Fruit fly (Drosophila melanogaster) whole organism, embryonic: ENCODE measurements around the gene Zif.
A peak's percentile ranks its signal among the peaks of the same experiment; 100 is the strongest.

ENCODE experiments used
- Aef1 ChIP-seq: fragments of 200-800 bp; sonication (Bioruptor generic); IDR thresholded peaks from 3 replicates; pipeline ENCODE4 v1.3.6; 2022; ENCODE audit warnings: missing biosample characterization, missing genetic modification characterization
- CG10267 ChIP-seq: fragments of 200-800 bp; sonication (Bioruptor generic); optimal IDR thresholded peaks from 2 replicates; lab custom pipeline; 2018; ENCODE audit warnings: missing biosample characterization, mild to moderate bottlenecking, missing genetic modification characterization, moderate library complexity
- CG12071 ChIP-seq: fragments of 200-800 bp; sonication (Bioruptor generic); optimal IDR thresholded peaks from 3 replicates; lab custom pipeline; 2018; ENCODE audit warnings: missing biosample characterization, mild to moderate bottlenecking, missing genetic modification characterization
- CG12219 ChIP-seq: fragments of 200-800 bp; sonication (Bioruptor generic); optimal IDR thresholded peaks from 3 replicates; lab custom pipeline; 2018; ENCODE audit warnings: missing biosample characterization, mild to moderate bottlenecking, missing genetic modification characterization
- CG17829 ChIP-seq: fragments of 200-800 bp; optimal IDR thresholded peaks from 2 replicates; lab custom pipeline; 2019; ENCODE audit warnings: missing biosample characterization, mild to moderate bottlenecking, missing genetic modification characterization, moderate library complexity
- CG18599 ChIP-seq: fragments of 200-800 bp; sonication (Bioruptor generic); optimal IDR thresholded peaks from 3 replicates; lab custom pipeline; 2017; ENCODE audit warnings: missing biosample characterization, missing genetic modification characterization, mild to moderate bottlenecking, moderate library complexity, missing genetic modification reagents
- CG32767 ChIP-seq: fragments of 200-800 bp; sonication (Bioruptor generic); IDR thresholded peaks from 2 replicates; pipeline ENCODE4 v1.3.6; 2022; ENCODE audit warnings: missing biosample characterization, missing genetic modification characterization
- CG3726 ChIP-seq: fragments of 200-800 bp; sonication (Bioruptor generic); IDR thresholded peaks from 3 replicates; pipeline ENCODE4, ENCODE4 v1.3.6; 2022; ENCODE audit warnings: missing biosample characterization, missing genetic modification characterization
- CG4282 ChIP-seq: fragments of 200-800 bp; sonication (Bioruptor generic); optimal IDR thresholded peaks from 2 replicates; lab custom pipeline; 2016; ENCODE audit warnings: missing biosample characterization, missing genetic modification characterization
- CG6654 ChIP-seq: fragments of 200-800 bp; sonication (Bioruptor generic); optimal IDR thresholded peaks from 2 replicates; lab custom pipeline; 2017; ENCODE audit warnings: missing biosample characterization, mild to moderate bottlenecking, missing genetic modification characterization
- CG6813 ChIP-seq: fragments of 200-800 bp; sonication (Bioruptor generic); optimal IDR thresholded peaks from 2 replicates; lab custom pipeline; 2017; ENCODE audit warnings: missing biosample characterization, missing genetic modification characterization, mild to moderate bottlenecking, moderate library complexity, missing genetic modification reagents
- CG7271 ChIP-seq: fragments of 200-800 bp; sonication (Bioruptor generic); optimal IDR thresholded peaks from 2 replicates; lab custom pipeline; 2018; ENCODE audit warnings: missing biosample characterization, mild to moderate bottlenecking, missing genetic modification characterization, moderate library complexity
- CG7372 ChIP-seq: fragments of 200-800 bp; sonication (Bioruptor generic); IDR thresholded peaks from 2 replicates; pipeline ENCODE4 v1.3.6; 2022; ENCODE audit warnings: missing biosample characterization, missing genetic modification characterization
- CG8359 ChIP-seq: fragments of 200-800 bp; sonication (Bioruptor generic); optimal IDR thresholded peaks from 2 replicates; lab custom pipeline; 2017; ENCODE audit warnings: missing biosample characterization, mild to moderate bottlenecking, missing genetic modification characterization, borderline replicate concordance
- CG8924 ChIP-seq: fragments of 200-800 bp; optimal IDR thresholded peaks from 3 replicates; lab custom pipeline; 2019; ENCODE audit warnings: missing biosample characterization, mild to moderate bottlenecking, missing genetic modification characterization, moderate library complexity
- CTCF ChIP-seq: fragments of 200-800 bp; sonication (Bioruptor generic); optimal IDR thresholded peaks from 2 replicates; lab custom pipeline; 2017; ENCODE audit warnings: missing biosample characterization, mild to moderate bottlenecking, missing genetic modification characterization, moderate library complexity
- Dll ChIP-seq: fragments of 200-800 bp; sonication (Bioruptor generic); IDR thresholded peaks from 4 replicates; pipeline ENCODE4 v1.3.6; 2022; ENCODE audit warnings: missing biosample characterization, missing genetic modification characterization; ENCODE audit not compliant: partially characterized antibody
- Dp ChIP-seq: fragments of 200-800 bp; sonication (Bioruptor generic); optimal IDR thresholded peaks from 2 replicates; lab custom pipeline; 2018; ENCODE audit warnings: missing biosample characterization, mild to moderate bottlenecking, missing genetic modification characterization, moderate library complexity
- Elba2 ChIP-seq: fragments of 200-800 bp; sonication (Bioruptor generic); optimal IDR thresholded peaks from 3 replicates; lab custom pipeline; 2016; ENCODE audit warnings: missing biosample characterization, missing genetic modification characterization
- Ets97D ChIP-seq: fragments of 200-800 bp; sonication (Bioruptor generic); optimal IDR thresholded peaks from 3 replicates; lab custom pipeline; 2016; ENCODE audit warnings: missing biosample characterization, missing genetic modification characterization
- H15 ChIP-seq: fragments of 200-800 bp; sonication (Bioruptor generic); IDR thresholded peaks from 3 replicates; pipeline ENCODE4 v1.3.6; 2022; ENCODE audit warnings: missing biosample characterization, missing genetic modification characterization
- HLH54F ChIP-seq: fragments of 200-800 bp; sonication (Bioruptor generic); optimal IDR thresholded peaks from 3 replicates; lab custom pipeline; 2016; ENCODE audit warnings: missing biosample characterization, missing genetic modification characterization
- HmgZ ChIP-seq: fragments of 200-800 bp; sonication (Bioruptor generic); optimal IDR thresholded peaks from 2 replicates; lab custom pipeline; 2018; ENCODE audit warnings: missing biosample characterization, mild to moderate bottlenecking, missing genetic modification characterization
- Lim3 ChIP-seq: fragments of 200-800 bp; sonication (Bioruptor generic); IDR thresholded peaks from 2 replicates; pipeline ENCODE4 v1.3.6; 2022; ENCODE audit warnings: missing biosample characterization, missing genetic modification characterization
- Neu2 ChIP-seq: fragments of 200-800 bp; sonication (Bioruptor generic); optimal IDR thresholded peaks from 3 replicates; lab custom pipeline; 2016; ENCODE audit warnings: missing biosample characterization, missing genetic modification characterization, borderline replicate concordance
- Scr ChIP-seq: fragments of 200-800 bp; sonication (Bioruptor generic); IDR thresholded peaks from 2 replicates; pipeline ENCODE4 v1.3.6; 2022; ENCODE audit warnings: missing biosample characterization, missing genetic modification characterization; ENCODE audit not compliant: partially characterized antibody
- Sin3A ChIP-seq: fragments of >200 bp; optimal IDR thresholded peaks from 2 replicates; lab custom pipeline; 2018
- Sry-δ ChIP-seq: fragments of 200-800 bp; sonication (Bioruptor generic); optimal IDR thresholded peaks from 2 replicates; lab custom pipeline; 2016; ENCODE audit warnings: missing biosample characterization, missing genetic modification characterization
- ap ChIP-seq: fragments of 200-800 bp; sonication (Bioruptor generic); IDR thresholded peaks from 2 replicates; pipeline ENCODE4 v1.3.6; 2022; ENCODE audit warnings: missing biosample characterization, missing genetic modification characterization
- chm ChIP-seq: fragments of 200-800 bp; sonication (Bioruptor generic); IDR thresholded peaks from 2 replicates; pipeline ENCODE4 v1.3.6; 2022; ENCODE audit warnings: missing biosample characterization, missing genetic modification characterization
- crp ChIP-seq, 2 experiments: fragments of 200-800 bp; sonication (Bioruptor generic); optimal IDR thresholded peaks; 2 replicates in 1 of 2; 3 replicates in 1 of 2; lab custom pipeline; 2017; ENCODE audit warnings: missing biosample characterization in 2 of 2, missing genetic modification characterization in 2 of 2, mild to moderate bottlenecking in 1 of 2, moderate library complexity in 1 of 2
- da ChIP-seq: fragments of 200-800 bp; sonication (Bioruptor generic); optimal IDR thresholded peaks from 2 replicates; lab custom pipeline; 2016; ENCODE audit warnings: missing biosample characterization, missing genetic modification characterization
- dysf ChIP-seq: fragments of 200-800 bp; sonication (Bioruptor generic); IDR thresholded peaks from 3 replicates; pipeline ENCODE4 v1.3.6; 2022; ENCODE audit warnings: missing biosample characterization, missing genetic modification characterization
- esg ChIP-seq: fragments of 200-800 bp; sonication (Bioruptor generic); conservative IDR thresholded peaks from 2 replicates; pipeline ENCODE4 v1.3.6; 2022; ENCODE audit warnings: missing biosample characterization, missing genetic modification characterization
- gem ChIP-seq: fragments of 200-800 bp; sonication (Bioruptor generic); optimal IDR thresholded peaks from 2 replicates; lab custom pipeline; 2019; ENCODE audit warnings: missing biosample characterization, mild to moderate bottlenecking, missing genetic modification characterization, moderate library complexity
- gsb-n ChIP-seq: fragments of 200-800 bp; sonication (Bioruptor generic); optimal IDR thresholded peaks from 3 replicates; lab custom pipeline; 2018; ENCODE audit warnings: missing biosample characterization, mild to moderate bottlenecking, missing genetic modification characterization
- ind ChIP-seq: fragments of 200-800 bp; sonication (Bioruptor generic); optimal IDR thresholded peaks from 3 replicates; lab custom pipeline; 2016; ENCODE audit warnings: missing biosample characterization, missing genetic modification characterization
- insv ChIP-seq, 2 experiments: fragments of 200-800 bp; sonication (Bioruptor generic); optimal IDR thresholded peaks; 3 replicates each; lab custom pipeline; 2016 to 2018; ENCODE audit warnings: missing biosample characterization in 2 of 2, missing genetic modification characterization in 2 of 2
- jigr1 ChIP-seq: fragments of 200-800 bp; sonication (Bioruptor generic); IDR thresholded peaks from 3 replicates; pipeline ENCODE4 v1.3.6; 2022; ENCODE audit warnings: missing biosample characterization, missing genetic modification characterization
- lov ChIP-seq, 2 experiments: fragments of 200-800 bp in 1 of 2; fragments of >200 bp in 1 of 2; sonication (Bioruptor generic) in 1 of 2; IDR thresholded peaks in 1 of 2; optimal IDR thresholded peaks in 1 of 2; 2 replicates in 1 of 2; 3 replicates in 1 of 2; pipeline versions ENCODE4 v1.3.6 to Lab custom; 2017 to 2022; ENCODE audit warnings: missing biosample characterization in 1 of 2, missing genetic modification characterization in 1 of 2
- pb ChIP-seq: fragments of 200-800 bp; sonication (Bioruptor generic); optimal IDR thresholded peaks from 3 replicates; lab custom pipeline; 2016; ENCODE audit warnings: missing biosample characterization, missing genetic modification characterization
- peb ChIP-seq: fragments of 200-800 bp; sonication (Bioruptor generic); IDR thresholded peaks from 2 replicates; pipeline ENCODE4 v1.3.6; 2022; ENCODE audit warnings: missing biosample characterization, missing genetic modification characterization
- rib ChIP-seq: fragments of 200-800 bp; sonication (Bioruptor generic); IDR thresholded peaks from 2 replicates; pipeline ENCODE4 v1.3.6; 2022; ENCODE audit warnings: missing biosample characterization, missing genetic modification characterization
- row ChIP-seq: fragments of 200-800 bp; sonication (Bioruptor generic); IDR thresholded peaks from 3 replicates; pipeline ENCODE4 v1.3.6; 2022; ENCODE audit warnings: missing biosample characterization, missing genetic modification characterization
- sc ChIP-seq, 3 experiments: fragments of >200 bp in 2 of 3; fragments of 200-800 bp in 1 of 3; sonication (Bioruptor generic) in 1 of 3; optimal IDR thresholded peaks; 2 replicates in 2 of 3; 3 replicates in 1 of 3; lab custom pipeline; 2017; ENCODE audit warnings: mild to moderate bottlenecking in 1 of 3, missing biosample characterization in 1 of 3, missing genetic modification characterization in 1 of 3, missing genetic modification reagents in 1 of 3
- scrt ChIP-seq: fragments of 200-800 bp; sonication (Bioruptor generic); optimal IDR thresholded peaks from 2 replicates; lab custom pipeline; 2018; ENCODE audit warnings: missing biosample characterization, mild to moderate bottlenecking, missing genetic modification characterization, moderate library complexity
- slbo ChIP-seq: fragments of 200-800 bp; sonication (Bioruptor generic); IDR thresholded peaks from 2 replicates; pipeline ENCODE4 v1.3.6; 2022; ENCODE audit warnings: missing biosample characterization, missing genetic modification characterization
- yki ChIP-seq: fragments of >200 bp; optimal IDR thresholded peaks from 3 replicates; lab custom pipeline; 2018

Gene Zif

DNA sequence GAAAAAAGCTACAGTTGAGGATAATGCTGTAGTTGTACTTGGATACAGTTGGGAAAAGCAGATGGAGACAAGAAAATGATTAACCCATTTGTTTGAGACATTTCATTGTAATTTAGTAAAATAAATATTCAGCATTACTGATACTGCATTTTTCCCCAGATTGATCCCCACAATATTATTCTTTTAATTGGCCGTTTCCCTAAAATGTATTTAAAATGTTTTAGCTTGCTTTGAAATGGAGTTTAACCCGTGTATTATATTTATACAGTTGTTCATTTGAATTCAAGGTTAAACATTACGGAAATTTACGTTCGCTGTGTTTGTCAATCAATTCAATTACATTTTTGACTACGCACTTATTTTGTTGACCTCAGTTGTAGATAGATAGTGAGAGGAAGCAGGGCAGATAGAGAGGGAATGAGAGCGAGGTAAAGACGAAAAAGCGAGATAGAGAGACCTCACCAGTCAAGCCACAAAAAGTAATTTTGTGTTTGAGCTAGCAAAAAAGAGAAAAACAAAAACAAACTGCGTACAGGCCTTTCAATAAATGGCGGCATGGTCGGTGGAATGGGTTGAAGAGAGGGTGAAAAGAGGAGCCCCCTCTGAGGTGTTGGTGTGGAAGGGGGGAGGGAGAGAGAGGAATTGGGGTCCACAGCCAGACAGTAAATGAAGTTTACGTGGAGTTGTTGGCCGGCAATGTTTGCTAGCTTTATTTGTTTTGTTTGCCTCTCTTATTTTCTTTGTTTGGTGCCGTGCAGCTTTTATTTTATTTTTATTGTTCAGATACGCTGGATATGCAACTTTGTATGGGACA is 46.3 kb upstream of the Zif start (continued):
- TF ChIP-seq gsb-n (peak; percentile 81), Scr (GFP tag; lab: Robert Waterston, UW) (no peak), scrt (GFP tag; lab: Kevin White, UChicago) (peak; percentile 83), H15 (GFP tag; lab: Robert Waterston, UW) (peak; percentile 45; the same call in 2 of the 3 replicates), sc (optimal IDR thresholded peaks at IDR 0.05; lab: Kevin White, UChicago) (no peak), sc (GFP tag; optimal IDR thresholded peaks at IDR 0.05; lab: Kevin White, UChicago) (peak; percentile 81), HmgZ (tag; lab: Kevin White, UChicago) (peak; percentile 85), HLH54F (GFP tag; lab: Kevin White, UChicago) (peak; percentile 81), Neu2 (GFP tag; lab: Kevin White, UChicago) (peak; percentile 20), CG12219 (GFP tag; lab: Kevin White, UChicago) (peak; percentile 88), CG12071 (peak; percentile 75), CG17829 (tag; lab: Kevin White, UChicago) (peak; percentile 88), ind (GFP tag; lab: Kevin White, UChicago) (peak; percentile 86), CG6654 (GFP tag; lab: Kevin White, UChicago) (peak; percentile 68), Sin3A (lab: Kevin White, UChicago) (no peak), esg (GFP tag; lab: Robert Waterston, UW) (peak; percentile 64), dysf (peak; percentile 83), CG32767 (GFP tag; lab: Robert Waterston, UW) (no peak), chm (GFP tag; lab: Robert Waterston, UW) (peak; percentile 55), gem (tag; lab: Kevin White, UChicago) (peak; percentile 94), Dll (GFP tag; lab: Robert Waterston, UW) (0 out of 4 replicates have a peak, but pooled peaks have one; percentile 37), slbo (GFP tag; lab: Robert Waterston, UW) (peak; percentile 75), CG18599 (peak; percentile 90), Ets97D (GFP tag; lab: Kevin White, UChicago) (peak; percentile 27), CG4282 (no peak), CG7372 (peak; percentile 56), CG8924 (tag; lab: Kevin White, UChicago) (peak; percentile 94), Aef1 (peak; percentile 10), Sry-δ (GFP tag; lab: Kevin White, UChicago) (peak; percentile 30), yki (peak; percentile 41), jigr1 (GFP tag; lab: Robert Waterston, UW) (peak; percentile 61; the same call in 1 of the 3 replicates), pb (GFP tag; lab: Kevin White, UChicago) (peak; percentile 76), rib (GFP tag; lab: Robert Waterston, UW) (no peak), peb (GFP tag; lab: Robert Waterston, UW) (peak; percentile 14; the same call in 1 of the 2 replicates), lov (optimal IDR thresholded peaks at IDR 0.05; lab: Kevin White, UChicago) (no peak), lov (GFP tag; IDR thresholded peaks at IDR 0.05; lab: Robert Waterston, UW) (0 out of 3 replicates have a peak, but pooled peaks have one; percentile 13), Elba2 (no peak), CG8359 (GFP tag; lab: Kevin White, UChicago) (peak; percentile 66), ap (GFP tag; lab: Robert Waterston, UW) (peak; percentile 51), CG10267 (tag; lab: Kevin White, UChicago) (peak; percentile 83), Dp (GFP tag; lab: Kevin White, UChicago) (no peak), row (peak; percentile 87), CTCF (GFP tag; lab: Kevin White, UChicago) (peak; percentile 54), da (GFP tag; lab: Kevin White, UChicago) (no peak), CG6813 (GFP tag; lab: Kevin White, UChicago) (peak; percentile 76), insv (GFP tag; optimal IDR thresholded peaks at IDR 0.05; lab: Kevin White, UChicago) (peak in 1 of 2 experiments; percentile 52), Lim3 (GFP tag; lab: Robert Waterston, UW) (0 out of 2 replicates have a peak, but pooled peaks have one; percentile 43), crp (GFP tag; optimal IDR thresholded peaks at IDR 0.05; lab: Kevin White, UChicago) (peak in 1 of 2 experiments; percentile 56), CG3726 (GFP tag; lab: Robert Waterston, UW) (0 out of 3 replicates have a peak, but pooled peaks have one; percentile 74), CG7271 (tag; lab: Kevin White, UChicago) (peak; percentile 42)
